Fruit fly (Drosophila melanogaster) whole organism, embryonic: ENCODE results near the gene MICAL-like.

ENCODE experiments used
- CG10366 ChIP-seq: fragments of 200-800 bp; sonication (Bioruptor generic); IDR thresholded peaks from 2 replicates; pipeline ENCODE4 v1.3.6; 2022; ENCODE audit warnings: missing biosample characterization, missing genetic modification characterization
- CG14965 ChIP-seq: fragments of 200-800 bp; sonication (Bioruptor generic); optimal IDR thresholded peaks from 2 replicates; lab custom pipeline; 2016; ENCODE audit warnings: missing biosample characterization, missing genetic modification characterization, borderline replicate concordance
- CG15601 ChIP-seq: fragments of 200-800 bp; sonication (Bioruptor generic); optimal IDR thresholded peaks from 3 replicates; lab custom pipeline; 2019; ENCODE audit warnings: missing biosample characterization, mild to moderate bottlenecking, missing genetic modification characterization, moderate library complexity
- CG1603 ChIP-seq: fragments of 200-800 bp; sonication (Bioruptor generic); optimal IDR thresholded peaks from 2 replicates; lab custom pipeline; 2019; ENCODE audit warnings: missing biosample characterization, mild to moderate bottlenecking, missing genetic modification characterization, moderate library complexity
- CG1792 ChIP-seq: fragments of 200-800 bp; sonication (Bioruptor generic); optimal IDR thresholded peaks from 2 replicates; lab custom pipeline; 2016; ENCODE audit warnings: missing biosample characterization, missing genetic modification characterization
- CG30020 ChIP-seq: fragments of 200-800 bp; optimal IDR thresholded peaks from 2 replicates; lab custom pipeline; 2019; ENCODE audit warnings: missing biosample characterization, mild to moderate bottlenecking, missing genetic modification characterization, moderate library complexity
- CG4617 ChIP-seq: fragments of 200-800 bp; sonication (Bioruptor generic); optimal IDR thresholded peaks from 3 replicates; lab custom pipeline; 2016; ENCODE audit warnings: missing biosample characterization, missing genetic modification characterization, borderline replicate concordance
- CG4820 ChIP-seq: fragments of 200-800 bp; sonication (Bioruptor generic); optimal IDR thresholded peaks from 3 replicates; lab custom pipeline; 2016; ENCODE audit warnings: missing biosample characterization, missing genetic modification characterization
- CG5953 ChIP-seq: fragments of 200-800 bp; sonication (Bioruptor generic); IDR thresholded peaks from 2 replicates; pipeline ENCODE4 v1.3.6; 2022; ENCODE audit warnings: missing biosample characterization, missing genetic modification characterization
- CG6689 ChIP-seq: fragments of 200-800 bp; sonication (Bioruptor generic); IDR thresholded peaks from 2 replicates; pipeline ENCODE4 v1.3.6; 2022; ENCODE audit warnings: missing biosample characterization, missing genetic modification characterization
- CG6791 ChIP-seq: fragments of 200-800 bp; sonication (Bioruptor generic); IDR thresholded peaks from 3 replicates; pipeline ENCODE4 v1.3.6; 2022; ENCODE audit warnings: missing biosample characterization, missing genetic modification characterization; ENCODE audit not compliant: partially characterized antibody
- CG6854 ChIP-seq: fragments of 200-800 bp; sonication (Bioruptor generic); optimal IDR thresholded peaks from 3 replicates; lab custom pipeline; 2017; ENCODE audit warnings: missing biosample characterization, mild to moderate bottlenecking, missing genetic modification characterization
- CG7271 ChIP-seq: fragments of 200-800 bp; sonication (Bioruptor generic); optimal IDR thresholded peaks from 2 replicates; lab custom pipeline; 2018; ENCODE audit warnings: missing biosample characterization, mild to moderate bottlenecking, missing genetic modification characterization, moderate library complexity
- CG7963 ChIP-seq: fragments of 200-800 bp; sonication (Bioruptor generic); IDR thresholded peaks from 3 replicates; pipeline ENCODE4 v1.3.6; 2022; ENCODE audit warnings: missing biosample characterization, missing genetic modification characterization; ENCODE audit not compliant: partially characterized antibody
- CG8290 ChIP-seq, 3 experiments: fragments of 200-800 bp; sonication (Bioruptor generic); optimal IDR thresholded peaks; 2 replicates each; lab custom pipeline; 2016 to 2019; ENCODE audit warnings: missing biosample characterization in 3 of 3, missing genetic modification characterization in 3 of 3, mild to moderate bottlenecking in 2 of 3, moderate library complexity in 1 of 3
- CG8924 ChIP-seq: fragments of 200-800 bp; optimal IDR thresholded peaks from 3 replicates; lab custom pipeline; 2019; ENCODE audit warnings: missing biosample characterization, mild to moderate bottlenecking, missing genetic modification characterization, moderate library complexity
- CoRest ChIP-seq: fragments of 200-800 bp; sonication (Bioruptor generic); optimal IDR thresholded peaks from 3 replicates; lab custom pipeline; 2018; ENCODE audit warnings: missing biosample characterization, mild to moderate bottlenecking, missing genetic modification characterization, moderate library complexity
- Dbx ChIP-seq: fragments of 200-800 bp; sonication (Bioruptor generic); IDR thresholded peaks from 3 replicates; pipeline ENCODE4 v1.3.6; 2022; ENCODE audit warnings: missing biosample characterization, missing genetic modification characterization
- Dfd ChIP-seq, 2 experiments: fragments of >200 bp; optimal IDR thresholded peaks; 2 replicates each; lab custom pipeline; 2017; ENCODE audit warnings: missing biosample characterization in 2 of 2, missing genetic modification characterization in 2 of 2
- Dip2 ChIP-seq: fragments of 200-800 bp; sonication (Bioruptor generic); IDR thresholded peaks from 2 replicates; pipeline ENCODE4 v1.3.6; 2022; ENCODE audit warnings: missing biosample characterization, missing genetic modification characterization
- Fer3 ChIP-seq: fragments of 200-800 bp; sonication (Bioruptor generic); optimal IDR thresholded peaks from 2 replicates; lab custom pipeline; 2018; ENCODE audit warnings: missing biosample characterization, mild to moderate bottlenecking, missing genetic modification characterization, moderate library complexity
- HLH3B ChIP-seq: fragments of 200-800 bp; sonication (Bioruptor generic); IDR thresholded peaks from 2 replicates; pipeline ENCODE4 v1.3.6; 2022; ENCODE audit warnings: missing biosample characterization, missing genetic modification characterization
- Hr3 ChIP-seq: fragments of 200-800 bp; sonication (Bioruptor generic); optimal IDR thresholded peaks from 3 replicates; lab custom pipeline; 2016; ENCODE audit warnings: missing biosample characterization, missing genetic modification characterization
- Lhr ChIP-seq: fragments of 200-800 bp; sonication (Bioruptor generic); optimal IDR thresholded peaks from 3 replicates; lab custom pipeline; 2017; ENCODE audit warnings: mild to moderate bottlenecking, missing biosample characterization, missing genetic modification reagents, missing genetic modification characterization
- MESR4 ChIP-seq: fragments of 200-800 bp; sonication (Bioruptor generic); optimal IDR thresholded peaks from 2 replicates; lab custom pipeline; 2018; ENCODE audit warnings: missing biosample characterization, mild to moderate bottlenecking, missing genetic modification characterization, moderate library complexity
- Meics ChIP-seq: fragments of 200-800 bp; sonication (Bioruptor generic); optimal IDR thresholded peaks from 2 replicates; lab custom pipeline; 2017; ENCODE audit warnings: missing biosample characterization, mild to moderate bottlenecking, missing genetic modification characterization
- Neu2 ChIP-seq: fragments of 200-800 bp; sonication (Bioruptor generic); optimal IDR thresholded peaks from 3 replicates; lab custom pipeline; 2016; ENCODE audit warnings: missing biosample characterization, missing genetic modification characterization, borderline replicate concordance
- Ptx1 ChIP-seq: fragments of 200-800 bp; sonication (Bioruptor generic); IDR thresholded peaks from 2 replicates; pipeline ENCODE4 v1.3.6; 2022; ENCODE audit warnings: missing biosample characterization, missing genetic modification characterization
- Tbp ChIP-seq: fragments of >200 bp; optimal IDR thresholded peaks from 2 replicates; lab custom pipeline; 2018; ENCODE audit warnings: missing biosample characterization, missing genetic modification characterization
- Usf ChIP-seq: fragments of 200-800 bp; sonication (Bioruptor generic); optimal IDR thresholded peaks from 2 replicates; lab custom pipeline; 2017; ENCODE audit warnings: missing genotype, missing biosample characterization, missing genetic modification characterization
- Vsx1 ChIP-seq: fragments of 200-800 bp; sonication (Bioruptor generic); optimal IDR thresholded peaks from 2 replicates; lab custom pipeline; 2017; ENCODE audit warnings: missing biosample characterization, mild to moderate bottlenecking, missing genetic modification characterization, missing genetic modification reagents
- ac ChIP-seq: fragments of 200-800 bp; sonication (Bioruptor generic); optimal IDR thresholded peaks from 3 replicates; lab custom pipeline; 2017; ENCODE audit warnings: missing biosample characterization, mild to moderate bottlenecking, missing genetic modification characterization
- ash1 ChIP-seq: fragments of 200-800 bp; sonication (Bioruptor generic); optimal IDR thresholded peaks from 2 replicates; lab custom pipeline; 2018; ENCODE audit warnings: missing biosample characterization, mild to moderate bottlenecking, missing genetic modification characterization
- dpn ChIP-seq, 2 experiments: fragments of 200-800 bp; sonication (Bioruptor generic); optimal IDR thresholded peaks; 3 replicates each; lab custom pipeline; 2016; ENCODE audit warnings: missing biosample characterization in 2 of 2, missing genetic modification characterization in 2 of 2
- jing ChIP-seq: fragments of 200-800 bp; sonication (Bioruptor generic); optimal IDR thresholded peaks from 2 replicates; lab custom pipeline; 2018; ENCODE audit warnings: missing biosample characterization, mild to moderate bottlenecking, missing genetic modification characterization
- luna ChIP-seq: fragments of 200-800 bp; sonication (Bioruptor generic); optimal IDR thresholded peaks from 2 replicates; lab custom pipeline; 2016; ENCODE audit warnings: missing biosample characterization, missing genetic modification characterization
- pan ChIP-seq, 4 experiments: fragments of >200 bp in 3 of 4; fragments of 200-800 bp in 1 of 4; sonication (Bioruptor generic) in 1 of 4; optimal IDR thresholded peaks in 3 of 4; IDR thresholded peaks in 1 of 4; 2 replicates each; pipeline versions ENCODE4 v1.3.6 to Lab custom; 2017 to 2022; ENCODE audit warnings: missing biosample characterization in 2 of 4, missing genetic modification characterization in 2 of 4, mixed read lengths in 1 of 4
- pzg ChIP-seq: fragments of 200-800 bp; sonication (Bioruptor generic); optimal IDR thresholded peaks from 3 replicates; lab custom pipeline; 2018; ENCODE audit warnings: missing biosample characterization, mild to moderate bottlenecking, missing genetic modification characterization, moderate library complexity
- ro ChIP-seq: fragments of 200-800 bp; sonication (Bioruptor generic); IDR thresholded peaks from 2 replicates; pipeline ENCODE4 v1.3.6; 2022; ENCODE audit warnings: missing biosample characterization, missing genetic modification characterization
- sc ChIP-seq, 3 experiments: fragments of >200 bp in 2 of 3; fragments of 200-800 bp in 1 of 3; sonication (Bioruptor generic) in 1 of 3; optimal IDR thresholded peaks; 2 replicates in 2 of 3; 3 replicates in 1 of 3; lab custom pipeline; 2017; ENCODE audit warnings: mild to moderate bottlenecking in 1 of 3, missing biosample characterization in 1 of 3, missing genetic modification characterization in 1 of 3, missing genetic modification reagents in 1 of 3
- seq ChIP-seq: fragments of 200-800 bp; sonication (Bioruptor generic); IDR thresholded peaks from 2 replicates; pipeline ENCODE4 v1.3.6; 2022; ENCODE audit warnings: missing biosample characterization, missing genetic modification characterization
- slou ChIP-seq: fragments of 200-800 bp; sonication (Bioruptor generic); optimal IDR thresholded peaks from 3 replicates; lab custom pipeline; 2016; ENCODE audit warnings: missing biosample characterization, missing genetic modification characterization
- stc ChIP-seq: fragments of 200-800 bp; sonication (Bioruptor generic); IDR thresholded peaks from 2 replicates; pipeline ENCODE4 v1.3.6; 2022; ENCODE audit warnings: missing biosample characterization, missing genetic modification characterization
- stwl ChIP-seq: fragments of 200-800 bp; sonication (Bioruptor generic); optimal IDR thresholded peaks from 3 replicates; lab custom pipeline; 2018; ENCODE audit warnings: missing biosample characterization, mild to moderate bottlenecking, missing genetic modification characterization, moderate library complexity
- usp ChIP-seq: fragments of >200 bp; optimal IDR thresholded peaks from 2 replicates; lab custom pipeline; 2017; ENCODE audit warnings: missing biosample characterization, missing genetic modification characterization
- vfl ChIP-seq: fragments of 200-800 bp; sonication (Bioruptor generic); optimal IDR thresholded peaks from 2 replicates; lab custom pipeline; 2016; ENCODE audit warnings: missing biosample characterization, missing genetic modification characterization
- yki ChIP-seq: fragments of >200 bp; optimal IDR thresholded peaks from 3 replicates; lab custom pipeline; 2018
- z ChIP-seq: fragments of 200-800 bp; sonication (Bioruptor generic); IDR thresholded peaks from 3 replicates; pipeline ENCODE4 v1.3.6; 2022; ENCODE audit warnings: missing biosample characterization, missing genetic modification characterization
- zen2 ChIP-seq: fragments of 200-800 bp; sonication (Bioruptor generic); IDR thresholded peaks from 3 replicates; pipeline ENCODE4 v1.3.6; 2022; ENCODE audit warnings: missing biosample characterization, missing genetic modification characterization; ENCODE audit not compliant: partially characterized antibody

MICAL-like gene

dm6 chr3L:13017803-13018324 lies 2.7 kb upstream of the MICAL-like start, which contains the start of the genes mRpL20 and Icmt (continued):
- TF ChIP-seq luna: no peak
- no peak for TF ChIP-seq Dfd (GFP tag; optimal IDR thresholded peaks at IDR 0.05; lab: Kevin White, UChicago)
- peak; percentile 94 for TF ChIP-seq ro (GFP tag; lab: Robert Waterston, UW)
- TF ChIP-seq CG6854: peak; percentile 54
- no peak for TF ChIP-seq Neu2 (GFP tag; lab: Kevin White, UChicago)
- TF ChIP-seq yki (lab: Kevin White, UChicago): no peak
- peak; percentile 72 for TF ChIP-seq CG4820 (GFP tag; lab: Kevin White, UChicago)
- TF ChIP-seq CG15601: peak; percentile 92
- peak; percentile 22 for TF ChIP-seq pzg (GFP tag; lab: Kevin White, UChicago)
- peak; percentile 81 for TF ChIP-seq slou (GFP tag; lab: Kevin White, UChicago)
- TF ChIP-seq CG30020: peak; percentile 71
- TF ChIP-seq CG7271 (tag; lab: Kevin White, UChicago): peak; percentile 71
- no peak for TF ChIP-seq z (GFP tag; lab: Robert Waterston, UW)
- TF ChIP-seq CG8924: peak; percentile 93
- TF ChIP-seq stwl: peak; percentile 40
- peak; percentile 85 for TF ChIP-seq Meics
- TF ChIP-seq Tbp (GFP tag; lab: Kevin White, UChicago): no peak
- TF ChIP-seq dpn (GFP tag; optimal IDR thresholded peaks at IDR 0.05; lab: Kevin White, UChicago): peak; percentile 51 to 94
- TF ChIP-seq Vsx1 (GFP tag; lab: Kevin White, UChicago): peak; percentile 77
- peak; percentile 97 for TF ChIP-seq CG6689
- no peak for TF ChIP-seq usp (GFP tag; lab: Kevin White, UChicago)
- peak; percentile 96 for TF ChIP-seq stc (GFP tag; lab: Robert Waterston, UW)
- TF ChIP-seq CG5953: peak; percentile 79
- TF ChIP-seq seq (GFP tag; lab: Robert Waterston, UW): peak; percentile 92
- peak; percentile 77 for TF ChIP-seq CG6791
- TF ChIP-seq pan (optimal IDR thresholded peaks at IDR 0.05; lab: Kevin White, UChicago): no peak
- TF ChIP-seq pan (GFP tag; optimal IDR thresholded peaks at IDR 0.05 in 1 of 2, IDR thresholded peaks at IDR 0.05 in 1 of 2): peak in 1 of 2 experiments; percentile 98
- TF ChIP-seq ac (GFP tag; lab: Kevin White, UChicago): peak; percentile 23
- no peak for TF ChIP-seq ash1 (GFP tag; lab: Kevin White, UChicago)
- no peak; the same call in 1 of the 3 replicates for TF ChIP-seq zen2 (GFP tag; lab: Robert Waterston, UW)
- TF ChIP-seq CG4617 (GFP tag; lab: Kevin White, UChicago): peak; percentile 54
- peak; percentile 75 for TF ChIP-seq CG8290 (GFP tag; optimal IDR thresholded peaks at IDR 0.05; lab: Kevin White, UChicago)
- TF ChIP-seq CG8290 (tag; optimal IDR thresholded peaks at IDR 0.05; lab: Kevin White, UChicago): no peak
- peak; percentile 82 for TF ChIP-seq jing (GFP tag; lab: Kevin White, UChicago)
- TF ChIP-seq MESR4: no peak
- no peak for TF ChIP-seq Dip2 (GFP tag; lab: Robert Waterston, UW)
- no peak for TF ChIP-seq sc (optimal IDR thresholded peaks at IDR 0.05; lab: Kevin White, UChicago)
- peak; percentile 81 for TF ChIP-seq sc (GFP tag; optimal IDR thresholded peaks at IDR 0.05; lab: Kevin White, UChicago)
- peak; percentile 73; the same call in 2 of the 3 replicates for TF ChIP-seq CG7963 (GFP tag; lab: Robert Waterston, UW)
- TF ChIP-seq Fer3 (tag; lab: Kevin White, UChicago): peak; percentile 91
- peak; percentile 97 for TF ChIP-seq CG10366 (GFP tag; lab: Robert Waterston, UW)
- TF ChIP-seq vfl (GFP tag; lab: Kevin White, UChicago): peak; percentile 59
- peak; percentile 60 for TF ChIP-seq Lhr
- no peak for TF ChIP-seq CG1792 (GFP tag; lab: Kevin White, UChicago)
- TF ChIP-seq HLH3B (GFP tag; lab: Robert Waterston, UW): peak; percentile 97
- TF ChIP-seq Ptx1 (GFP tag; lab: Robert Waterston, UW): peak; percentile 99
- TF ChIP-seq CoRest (tag; lab: Kevin White, UChicago): peak; percentile 97
- peak; percentile 92 for TF ChIP-seq Dbx
- TF ChIP-seq CG14965 (GFP tag; lab: Kevin White, UChicago): no peak
- peak; percentile 57 for TF ChIP-seq CG1603 (tag; lab: Kevin White, UChicago)
- TF ChIP-seq Usf (GFP tag; lab: Kevin White, UChicago): peak; percentile 85
- TF ChIP-seq Hr3 (GFP tag; lab: Kevin White, UChicago): peak; percentile 94
